Worm (Caenorhabditis elegans): ENCODE measurements around the gene cbp-1.

DNA sequence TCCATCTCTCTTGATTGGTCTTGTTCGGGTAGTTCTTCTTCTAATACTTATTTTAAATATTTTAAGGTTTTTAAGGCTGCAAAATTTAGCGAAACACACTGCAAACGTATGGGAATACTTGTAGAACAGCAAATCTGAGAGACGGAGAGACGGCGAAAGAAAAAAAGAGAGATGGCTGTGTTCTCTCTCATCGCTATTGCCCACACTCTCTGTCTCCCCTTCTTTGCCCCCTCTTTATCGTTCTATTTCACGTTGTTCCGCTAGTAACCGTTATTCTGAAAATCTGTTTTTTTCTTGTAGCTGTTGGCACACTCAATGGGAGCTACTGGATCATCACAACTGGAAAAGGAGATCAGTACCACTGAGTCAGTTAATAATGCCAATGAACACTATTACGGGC is 10.0 kb downstream of the cbp-1 start, which contains the start of gene usp-46:
- no peak for TF ChIP-seq fos-1 (tag; optimal IDR thresholded peaks at IDR 0.05)
- TF ChIP-seq ZK546.5 (tag; optimal IDR thresholded peaks at IDR 0.05) = no peak
- no peak for TF ChIP-seq aly-2 (tag; optimal IDR thresholded peaks at IDR 0.05)
- no peak for TF ChIP-seq unc-39 (tag; optimal IDR thresholded peaks at IDR 0.05)
- no peak for TF ChIP-seq dmd-6 (GFP tag; IDR thresholded peaks at IDR 0.05)
- no peak for TF ChIP-seq nhr-76 (tag; optimal IDR thresholded peaks at IDR 0.05)
- no peak for TF ChIP-seq fkh-10 (GFP tag; optimal IDR thresholded peaks at IDR 0.05)

All from whole organism, L4 larva.